Worm (Caenorhabditis elegans): ENCODE data around the gene F35G2.3.

- TF ChIP-seq unc-62 (GFP tag; optimal IDR thresholded peaks at IDR 0.05) (no peak), pha-4 (tag; optimal IDR thresholded peaks at IDR 0.05) (no peak)
Observed at ce11 chrIV:12212814-12213213, 3.4 kb downstream of the F35G2.3 start.

Measured in whole organism, mixed stage, embryonic.